Fruit fly (Drosophila melanogaster): ENCODE measurements around the gene rudhira.

DNA sequence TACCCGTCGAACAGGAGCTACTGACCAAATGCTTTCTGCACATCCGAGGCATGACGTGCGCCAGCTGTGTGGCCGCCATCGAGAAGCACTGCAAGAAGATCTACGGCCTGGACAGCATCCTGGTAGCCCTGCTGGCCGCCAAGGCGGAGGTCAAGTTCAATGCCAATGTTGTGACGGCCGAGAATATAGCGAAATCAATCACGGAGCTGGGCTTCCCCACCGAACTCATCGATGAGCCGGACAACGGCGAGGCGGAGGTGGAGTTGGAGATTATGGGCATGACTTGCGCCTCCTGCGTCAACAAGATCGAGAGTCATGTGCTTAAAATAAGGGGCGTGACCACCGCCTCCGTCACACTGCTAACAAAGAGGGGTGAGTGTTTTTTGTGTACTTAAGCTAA lies 39.3 kb downstream of the rudhira start:
- TF ChIP-seq CG6683 (GFP tag; optimal IDR thresholded peaks at IDR 0.05): no peak
- TF ChIP-seq gro (GFP tag; optimal IDR thresholded peaks at IDR 0.05): no peak
- TF ChIP-seq Hr39 (optimal IDR thresholded peaks at IDR 0.05): no peak
- no peak for TF ChIP-seq CG34224 (GFP tag; IDR thresholded peaks at IDR 0.05; ENCODE audit: partially characterized antibody)
- no peak for TF ChIP-seq gsb (GFP tag; IDR thresholded peaks at IDR 0.05)
- no peak for TF ChIP-seq Antp (GFP tag; optimal IDR thresholded peaks at IDR 0.05)
- TF ChIP-seq Dad (GFP tag; optimal IDR thresholded peaks at IDR 0.05): no peak
- no peak for TF ChIP-seq Hey (tag; optimal IDR thresholded peaks at IDR 0.05)
- no peak for TF ChIP-seq bbx (GFP tag; IDR thresholded peaks at IDR 0.05; ENCODE audit: partially characterized antibody)

All from whole organism, embryonic.